Fruit fly (Drosophila melanogaster) whole organism, embryonic: Measurements from ENCODE around the gene Lamtor3.

Source experiments
- ATbp ChIP-seq: fragments of 200-800 bp; sonication (Bioruptor generic); optimal IDR thresholded peaks from 2 replicates; lab custom pipeline; 2017; ENCODE audit warnings: missing biosample characterization, mild to moderate bottlenecking, missing genetic modification characterization, missing genetic modification reagents
- Ada2b ChIP-seq: fragments of 200-800 bp; sonication (Bioruptor generic); IDR thresholded peaks from 2 replicates; pipeline ENCODE4 v1.3.6; 2022; ENCODE audit warnings: missing biosample characterization, missing genetic modification characterization
- Bdp1 ChIP-seq: fragments of 200-800 bp; sonication (Bioruptor generic); optimal IDR thresholded peaks from 3 replicates; lab custom pipeline; 2016; ENCODE audit warnings: missing biosample characterization, missing genetic modification characterization
- BtbVII ChIP-seq: fragments of 200-800 bp; sonication (Bioruptor generic); optimal IDR thresholded peaks from 3 replicates; lab custom pipeline; 2017; ENCODE audit warnings: missing biosample characterization, mild to moderate bottlenecking, missing genetic modification characterization
- CG10147 ChIP-seq: fragments of 200-800 bp; sonication (Bioruptor generic); optimal IDR thresholded peaks from 2 replicates; lab custom pipeline; 2019; ENCODE audit warnings: missing biosample characterization, mild to moderate bottlenecking, missing genetic modification characterization, moderate library complexity
- CG10274 ChIP-seq: fragments of 200-800 bp; sonication (Bioruptor generic); optimal IDR thresholded peaks from 3 replicates; lab custom pipeline; 2017; ENCODE audit warnings: missing biosample characterization, mild to moderate bottlenecking, missing genetic modification characterization
- CG12071 ChIP-seq: fragments of 200-800 bp; sonication (Bioruptor generic); optimal IDR thresholded peaks from 3 replicates; lab custom pipeline; 2018; ENCODE audit warnings: missing biosample characterization, mild to moderate bottlenecking, missing genetic modification characterization
- CG12942 ChIP-seq: fragments of 200-800 bp; sonication (Bioruptor generic); optimal IDR thresholded peaks from 3 replicates; lab custom pipeline; 2016; ENCODE audit warnings: missing biosample characterization, missing genetic modification characterization
- CG13894 ChIP-seq: fragments of 200-800 bp; sonication (Bioruptor generic); optimal IDR thresholded peaks from 3 replicates; lab custom pipeline; 2018; ENCODE audit warnings: missing biosample characterization, mild to moderate bottlenecking, missing genetic modification characterization, moderate library complexity
- CG14441 ChIP-seq: fragments of 200-800 bp; sonication (Bioruptor generic); IDR thresholded peaks from 2 replicates; pipeline ENCODE4 v1.3.6; 2022; ENCODE audit warnings: missing biosample characterization, missing genetic modification characterization
- CG14710 ChIP-seq: fragments of 200-800 bp; sonication (Bioruptor generic); optimal IDR thresholded peaks from 3 replicates; lab custom pipeline; 2019; ENCODE audit warnings: missing biosample characterization, mild to moderate bottlenecking, missing genetic modification characterization, moderate library complexity
- CG17186 ChIP-seq: fragments of 200-800 bp; sonication (Bioruptor generic); optimal IDR thresholded peaks from 3 replicates; lab custom pipeline; 2017; ENCODE audit warnings: missing biosample characterization, missing genetic modification reagents, missing genetic modification characterization
- CG17361 ChIP-seq: fragments of 200-800 bp; sonication (Bioruptor generic); IDR thresholded peaks from 3 replicates; pipeline ENCODE4 v1.3.6; 2022; ENCODE audit warnings: missing biosample characterization, missing genetic modification characterization
- CG17912 ChIP-seq: fragments of 200-800 bp; sonication (Bioruptor generic); optimal IDR thresholded peaks from 2 replicates; lab custom pipeline; 2018; ENCODE audit warnings: missing biosample characterization, mild to moderate bottlenecking, missing genetic modification characterization
- CG30020 ChIP-seq: fragments of 200-800 bp; optimal IDR thresholded peaks from 2 replicates; lab custom pipeline; 2019; ENCODE audit warnings: missing biosample characterization, mild to moderate bottlenecking, missing genetic modification characterization, moderate library complexity
- CG31224 ChIP-seq: fragments of 200-800 bp; sonication (Bioruptor generic); IDR thresholded peaks from 2 replicates; pipeline ENCODE4 v1.3.6; 2022; ENCODE audit warnings: missing biosample characterization, missing genetic modification characterization
- CG31365 ChIP-seq: fragments of 200-800 bp; sonication (Bioruptor generic); optimal IDR thresholded peaks from 2 replicates; lab custom pipeline; 2018; ENCODE audit warnings: missing biosample characterization, mild to moderate bottlenecking, missing genetic modification characterization
- CG7928 ChIP-seq: fragments of 200-800 bp; sonication (Bioruptor generic); optimal IDR thresholded peaks from 2 replicates; lab custom pipeline; 2017; ENCODE audit warnings: missing biosample characterization, mild to moderate bottlenecking, missing genetic modification characterization
- CG8290 ChIP-seq, 3 experiments: fragments of 200-800 bp; sonication (Bioruptor generic); optimal IDR thresholded peaks; 2 replicates each; lab custom pipeline; 2016 to 2019; ENCODE audit warnings: missing biosample characterization in 3 of 3, missing genetic modification characterization in 3 of 3, mild to moderate bottlenecking in 2 of 3, moderate library complexity in 1 of 3
- D19B ChIP-seq: fragments of 200-800 bp; sonication (Bioruptor generic); optimal IDR thresholded peaks from 2 replicates; lab custom pipeline; 2017; ENCODE audit warnings: missing biosample characterization, mild to moderate bottlenecking, missing genetic modification characterization
- E2f2 ChIP-seq: fragments of 200-800 bp; sonication (Bioruptor generic); IDR thresholded peaks from 2 replicates; pipeline ENCODE4 v1.3.6; 2022; ENCODE audit warnings: missing biosample characterization, missing genetic modification characterization
- ERR ChIP-seq: fragments of 200-800 bp; sonication (Bioruptor generic); optimal IDR thresholded peaks from 2 replicates; lab custom pipeline; 2016; ENCODE audit warnings: missing biosample characterization, missing genetic modification characterization
- Fer1 ChIP-seq: fragments of 200-800 bp; sonication (Bioruptor generic); optimal IDR thresholded peaks from 2 replicates; lab custom pipeline; 2017; ENCODE audit warnings: missing biosample characterization, mild to moderate bottlenecking, missing genetic modification characterization
- Hmx ChIP-seq: fragments of 200-800 bp; sonication (Bioruptor generic); optimal IDR thresholded peaks from 2 replicates; lab custom pipeline; 2016; ENCODE audit warnings: missing biosample characterization, missing genetic modification characterization
- Kr ChIP-seq: fragments of 200-800 bp; sonication (Bioruptor generic); optimal IDR thresholded peaks from 2 replicates; lab custom pipeline; 2017; ENCODE audit warnings: missing biosample characterization, mild to moderate bottlenecking, missing genetic modification characterization
- Lhr ChIP-seq: fragments of 200-800 bp; sonication (Bioruptor generic); optimal IDR thresholded peaks from 3 replicates; lab custom pipeline; 2017; ENCODE audit warnings: mild to moderate bottlenecking, missing biosample characterization, missing genetic modification reagents, missing genetic modification characterization
- MESR4 ChIP-seq: fragments of 200-800 bp; sonication (Bioruptor generic); optimal IDR thresholded peaks from 2 replicates; lab custom pipeline; 2018; ENCODE audit warnings: missing biosample characterization, mild to moderate bottlenecking, missing genetic modification characterization, moderate library complexity
- Mad ChIP-seq: fragments of 200-800 bp; sonication (Bioruptor generic); optimal IDR thresholded peaks from 2 replicates; lab custom pipeline; 2016; ENCODE audit warnings: missing biosample characterization, missing genetic modification characterization
- Oli ChIP-seq: fragments of 200-800 bp; sonication (Bioruptor generic); optimal IDR thresholded peaks from 2 replicates; lab custom pipeline; 2018; ENCODE audit warnings: missing biosample characterization, mild to moderate bottlenecking, missing genetic modification characterization, moderate library complexity
- Usf ChIP-seq: fragments of 200-800 bp; sonication (Bioruptor generic); optimal IDR thresholded peaks from 2 replicates; lab custom pipeline; 2017; ENCODE audit warnings: missing genotype, missing biosample characterization, missing genetic modification characterization
- YL-1 ChIP-seq: fragments of 200-800 bp; sonication (Bioruptor generic); optimal IDR thresholded peaks from 3 replicates; lab custom pipeline; 2017; ENCODE audit warnings: missing biosample characterization, mild to moderate bottlenecking, missing genetic modification characterization
- aop ChIP-seq: fragments of 200-800 bp; sonication (Bioruptor generic); IDR thresholded peaks from 2 replicates; pipeline ENCODE4 v1.3.6; 2022; ENCODE audit warnings: missing biosample characterization, missing genetic modification characterization
- cas ChIP-seq: fragments of 200-800 bp; sonication (Bioruptor generic); IDR thresholded peaks from 2 replicates; pipeline ENCODE4 v1.3.6; 2022; ENCODE audit warnings: missing biosample characterization, missing genetic modification characterization
- corto ChIP-seq: fragments of 200-800 bp; sonication (Bioruptor generic); optimal IDR thresholded peaks from 2 replicates; lab custom pipeline; 2016; ENCODE audit warnings: missing biosample characterization, mild to moderate bottlenecking, missing genetic modification characterization, moderate library complexity
- dm ChIP-seq: fragments of 200-800 bp; sonication (Bioruptor generic); optimal IDR thresholded peaks from 3 replicates; lab custom pipeline; 2016; ENCODE audit warnings: missing biosample characterization, missing genetic modification characterization
- dmrt11E ChIP-seq: fragments of 200-800 bp; sonication (Bioruptor generic); optimal IDR thresholded peaks from 3 replicates; lab custom pipeline; 2018; ENCODE audit warnings: missing biosample characterization, mild to moderate bottlenecking, missing genetic modification characterization, moderate library complexity
- esg ChIP-seq: fragments of 200-800 bp; sonication (Bioruptor generic); conservative IDR thresholded peaks from 2 replicates; pipeline ENCODE4 v1.3.6; 2022; ENCODE audit warnings: missing biosample characterization, missing genetic modification characterization
- ftz-f1 ChIP-seq: fragments of 200-800 bp; sonication (Bioruptor generic); optimal IDR thresholded peaks from 2 replicates; lab custom pipeline; 2016; ENCODE audit warnings: missing biosample characterization, missing genetic modification characterization
- grn ChIP-seq: fragments of 200-800 bp; sonication (Bioruptor generic); optimal IDR thresholded peaks from 3 replicates; lab custom pipeline; 2017; ENCODE audit warnings: missing biosample characterization, missing genetic modification characterization
- hkb ChIP-seq, 2 experiments: fragments of 200-800 bp in 1 of 2; fragments of >200 bp in 1 of 2; sonication (Bioruptor generic) in 1 of 2; IDR thresholded peaks in 1 of 2; optimal IDR thresholded peaks in 1 of 2; 2 replicates each; pipeline versions ENCODE4 v1.3.6 to Lab custom; 2017 to 2022; ENCODE audit warnings: missing biosample characterization in 1 of 2, missing genetic modification characterization in 1 of 2
- jing ChIP-seq: fragments of 200-800 bp; sonication (Bioruptor generic); optimal IDR thresholded peaks from 2 replicates; lab custom pipeline; 2018; ENCODE audit warnings: missing biosample characterization, mild to moderate bottlenecking, missing genetic modification characterization
- nau ChIP-seq: fragments of 200-800 bp; sonication (Bioruptor generic); optimal IDR thresholded peaks from 3 replicates; lab custom pipeline; 2017; ENCODE audit warnings: missing biosample characterization, mild to moderate bottlenecking, missing genetic modification characterization, missing genetic modification reagents
- org-1 ChIP-seq: fragments of 200-800 bp; sonication (Bioruptor generic); optimal IDR thresholded peaks from 2 replicates; lab custom pipeline; 2017; ENCODE audit warnings: missing biosample characterization, missing genetic modification characterization
- phol ChIP-seq: fragments of 200-800 bp; sonication (Bioruptor generic); optimal IDR thresholded peaks from 3 replicates; lab custom pipeline; 2018; ENCODE audit warnings: missing biosample characterization, mild to moderate bottlenecking, missing genetic modification characterization, moderate library complexity
- pita ChIP-seq: fragments of 200-800 bp; sonication (Bioruptor generic); optimal IDR thresholded peaks from 2 replicates; lab custom pipeline; 2017; ENCODE audit warnings: missing biosample characterization, mild to moderate bottlenecking, missing genetic modification characterization
- pum ChIP-seq: fragments of 200-800 bp; sonication (Bioruptor generic); optimal IDR thresholded peaks from 2 replicates; lab custom pipeline; 2016; ENCODE audit warnings: missing biosample characterization, missing genetic modification characterization
- seq ChIP-seq: fragments of 200-800 bp; sonication (Bioruptor generic); IDR thresholded peaks from 2 replicates; pipeline ENCODE4 v1.3.6; 2022; ENCODE audit warnings: missing biosample characterization, missing genetic modification characterization
- tx ChIP-seq: fragments of 200-800 bp; sonication (Bioruptor generic); optimal IDR thresholded peaks from 2 replicates; lab custom pipeline; 2016; ENCODE audit warnings: missing biosample characterization, missing genetic modification characterization
- vnd ChIP-seq: fragments of 200-800 bp; sonication (Bioruptor generic); IDR thresholded peaks from 3 replicates; pipeline ENCODE4 v1.3.6; 2022; ENCODE audit warnings: missing biosample characterization, missing genetic modification characterization; ENCODE audit not compliant: partially characterized antibody

Gene Lamtor3

dm6 chr2L:17480943-17481580 is at the start of gene Lamtor3, which contains the start of gene fws (continued):
- TF ChIP-seq CG14710 = peak; percentile 95
- peak; percentile 95 for TF ChIP-seq org-1 (GFP tag; lab: Kevin White, UChicago)
- TF ChIP-seq CG10274 = peak; percentile 84
- no peak for TF ChIP-seq pita (GFP tag; lab: Kevin White, UChicago)
- TF ChIP-seq Fer1 (GFP tag; lab: Kevin White, UChicago) = peak; percentile 96
- TF ChIP-seq corto = peak; percentile 91
- TF ChIP-seq Oli = peak; percentile 99
- TF ChIP-seq jing = peak; percentile 96
- no peak for TF ChIP-seq grn (GFP tag; lab: Kevin White, UChicago)
- TF ChIP-seq esg (GFP tag; lab: Robert Waterston, UW) = peak; percentile 99
- peak; percentile 96 for TF ChIP-seq CG12942 (GFP tag; lab: Kevin White, UChicago)
- TF ChIP-seq hkb (optimal IDR thresholded peaks at IDR 0.05; lab: Kevin White, UChicago) = no peak
- TF ChIP-seq hkb (GFP tag; IDR thresholded peaks at IDR 0.05; lab: Robert Waterston, UW) = peak; percentile 99
- peak; percentile 79 for TF ChIP-seq MESR4
- no peak for TF ChIP-seq vnd (GFP tag; lab: Robert Waterston, UW)
- peak; percentile 99 for TF ChIP-seq Ada2b (GFP tag; lab: Robert Waterston, UW)
- TF ChIP-seq dmrt11E (tag; lab: Kevin White, UChicago) = peak; percentile 98
- TF ChIP-seq dm (GFP tag; lab: Kevin White, UChicago) = peak; percentile 65
- peak; percentile 96 for TF ChIP-seq D19B (GFP tag; lab: Kevin White, UChicago)
- TF ChIP-seq CG17361 (GFP tag; lab: Robert Waterston, UW) = peak; percentile 98
- peak; percentile 95 for TF ChIP-seq CG12071
- TF ChIP-seq pum (GFP tag; lab: Kevin White, UChicago) = peak; percentile 68
- peak; percentile 29 for TF ChIP-seq Kr (GFP tag; lab: Kevin White, UChicago)
- peak; percentile 97 for TF ChIP-seq CG31224 (GFP tag; lab: Robert Waterston, UW)
- peak; percentile 19 for TF ChIP-seq CG17912
- peak; percentile 85 for TF ChIP-seq CG30020 (tag; lab: Kevin White, UChicago)
- peak; percentile 98 for TF ChIP-seq phol (tag; lab: Kevin White, UChicago)
- peak; percentile 93 for TF ChIP-seq Lhr (GFP tag; lab: Kevin White, UChicago)
- TF ChIP-seq ATbp (GFP tag; lab: Kevin White, UChicago) = peak; percentile 98
- peak; percentile 100 for TF ChIP-seq CG14441
- TF ChIP-seq YL-1 (GFP tag; lab: Kevin White, UChicago) = peak; percentile 92
- peak; percentile 96 for TF ChIP-seq BtbVII
- TF ChIP-seq E2f2 (GFP tag; lab: Robert Waterston, UW) = peak; percentile 90
- TF ChIP-seq seq (GFP tag; lab: Robert Waterston, UW) = peak; percentile 99
- peak; percentile 91 for TF ChIP-seq CG17186 (GFP tag; lab: Kevin White, UChicago)
- TF ChIP-seq nau (GFP tag; lab: Kevin White, UChicago) = peak; percentile 96
- peak; percentile 83 for TF ChIP-seq CG7928 (GFP tag; lab: Kevin White, UChicago)
- peak; percentile 96 for TF ChIP-seq Mad (GFP tag; lab: Kevin White, UChicago)
- TF ChIP-seq CG31365 (tag; lab: Kevin White, UChicago) = peak; percentile 80
- TF ChIP-seq CG8290 (GFP tag; optimal IDR thresholded peaks at IDR 0.05; lab: Kevin White, UChicago) = peak; percentile 77
- peak in 1 of 2 experiments; percentile 84 for TF ChIP-seq CG8290 (tag; optimal IDR thresholded peaks at IDR 0.05; lab: Kevin White, UChicago)
- peak; percentile 94 for TF ChIP-seq CG13894
- peak; percentile 98 for TF ChIP-seq cas (GFP tag; lab: Robert Waterston, UW)
- peak; percentile 61 for TF ChIP-seq Hmx
- peak; percentile 87 for TF ChIP-seq tx
- peak; percentile 93 for TF ChIP-seq aop (GFP tag; lab: Robert Waterston, UW)
- peak; percentile 39 for TF ChIP-seq ERR (GFP tag; lab: Kevin White, UChicago)
- peak; percentile 66 for TF ChIP-seq ftz-f1 (GFP tag; lab: Kevin White, UChicago)
- peak; percentile 82 for TF ChIP-seq Bdp1
- peak; percentile 96 for TF ChIP-seq CG10147 (GFP tag; lab: Kevin White, UChicago)
- TF ChIP-seq Usf (GFP tag; lab: Kevin White, UChicago) = peak; percentile 97
